Worm (Caenorhabditis elegans): Measurements from ENCODE around the gene T19A5.3.

- TF ChIP-seq unc-39 (tag; optimal IDR thresholded peaks at IDR 0.05) (no peak), ces-1 (GFP tag; optimal IDR thresholded peaks at IDR 0.05) (no peak), nhr-237 (tag; optimal IDR thresholded peaks at IDR 0.05) (no peak)
Measured at ce11 chrV:8937476-8938249, 6.2 kb downstream of the T19A5.3 start.

Measured in whole organism, mixed stage, embryonic.